Fruit fly (Drosophila melanogaster) whole organism, prepupa: ENCODE results near the gene Calr.

Experiments
- Blimp-1 ChIP-seq: fragments of 200-800 bp; sonication (Bioruptor generic); optimal IDR thresholded peaks from 3 replicates; lab custom pipeline; 2017; ENCODE audit warnings: missing biosample characterization, missing genetic modification characterization, mild to moderate bottlenecking, moderate library complexity, missing genetic modification reagents
- CG10631 ChIP-seq: fragments of 200-800 bp; sonication (Bioruptor generic); optimal IDR thresholded peaks from 2 replicates; lab custom pipeline; 2016; ENCODE audit warnings: missing biosample characterization, missing genetic modification characterization
- CG11762 ChIP-seq: fragments of 200-800 bp; sonication (Bioruptor generic); optimal IDR thresholded peaks from 3 replicates; lab custom pipeline; 2016; ENCODE audit warnings: missing biosample characterization, missing genetic modification characterization; ENCODE audit not compliant: insufficient read depth
- CG11902 ChIP-seq: fragments of 200-800 bp; sonication (Bioruptor generic); optimal IDR thresholded peaks from 3 replicates; lab custom pipeline; 2016; ENCODE audit warnings: missing biosample characterization, missing genetic modification characterization
- CG15336 ChIP-seq: fragments of 200-800 bp; sonication (Bioruptor generic); IDR thresholded peaks from 2 replicates; pipeline ENCODE4 v1.3.6; 2022; ENCODE audit warnings: missing biosample characterization, missing genetic modification characterization
- CG1621 ChIP-seq: fragments of 200-800 bp; sonication (Bioruptor generic); optimal IDR thresholded peaks from 3 replicates; lab custom pipeline; 2018; ENCODE audit warnings: missing biosample characterization, mild to moderate bottlenecking, missing genetic modification characterization
- CG16779 ChIP-seq: fragments of 200-800 bp; sonication (Bioruptor generic); optimal IDR thresholded peaks from 3 replicates; lab custom pipeline; 2017; ENCODE audit warnings: missing biosample characterization, mild to moderate bottlenecking, missing genetic modification characterization
- CG3032 ChIP-seq: fragments of 200-800 bp; optimal IDR thresholded peaks from 2 replicates; lab custom pipeline; 2019; ENCODE audit warnings: missing biosample characterization, mild to moderate bottlenecking, missing genetic modification characterization, moderate library complexity
- CG32006 ChIP-seq: fragments of 200-800 bp; sonication (Bioruptor generic); optimal IDR thresholded peaks from 3 replicates; lab custom pipeline; 2017; ENCODE audit warnings: missing biosample characterization, mild to moderate bottlenecking, missing genetic modification characterization
- CG34406 ChIP-seq: fragments of 200-800 bp; sonication (Bioruptor generic); optimal IDR thresholded peaks from 3 replicates; lab custom pipeline; 2016; ENCODE audit warnings: missing biosample characterization, missing genetic modification characterization
- CG3919 ChIP-seq: fragments of 200-800 bp; sonication (Bioruptor generic); optimal IDR thresholded peaks from 3 replicates; lab custom pipeline; 2016; ENCODE audit warnings: missing biosample characterization, missing genetic modification characterization
- CG4318 ChIP-seq: fragments of 200-800 bp; sonication (Bioruptor generic); optimal IDR thresholded peaks from 3 replicates; lab custom pipeline; 2017; ENCODE audit warnings: missing biosample characterization, mild to moderate bottlenecking, missing genetic modification characterization
- CG6163 ChIP-seq: fragments of 200-800 bp; sonication (Bioruptor generic); IDR thresholded peaks from 3 replicates; pipeline ENCODE4 v1.3.6; 2022; ENCODE audit warnings: missing biosample characterization, missing genetic modification characterization
- CG6276 ChIP-seq: fragments of 200-800 bp; sonication (Bioruptor generic); optimal IDR thresholded peaks from 2 replicates; lab custom pipeline; 2017; ENCODE audit warnings: missing biosample characterization, mild to moderate bottlenecking, missing genetic modification characterization
- CG6792 ChIP-seq: fragments of 200-800 bp; sonication (Bioruptor generic); optimal IDR thresholded peaks from 3 replicates; lab custom pipeline; 2016; ENCODE audit warnings: missing biosample characterization, missing genetic modification characterization
- CG6808 ChIP-seq: fragments of 200-800 bp; sonication (Bioruptor generic); optimal IDR thresholded peaks from 3 replicates; lab custom pipeline; 2017; ENCODE audit warnings: missing biosample characterization, missing genetic modification characterization, mild to moderate bottlenecking, moderate library complexity, missing genetic modification reagents
- CG6854 ChIP-seq: fragments of 200-800 bp; sonication (Bioruptor generic); optimal IDR thresholded peaks from 2 replicates; lab custom pipeline; 2017; ENCODE audit warnings: missing biosample characterization, mild to moderate bottlenecking, missing genetic modification characterization
- CG8119 ChIP-seq: fragments of 200-800 bp; sonication (Bioruptor generic); IDR thresholded peaks from 3 replicates; pipeline ENCODE4 v1.3.6; 2022; ENCODE audit warnings: missing biosample characterization, missing genetic modification characterization
- CG8319 ChIP-seq: fragments of 200-800 bp; sonication (Bioruptor generic); optimal IDR thresholded peaks from 3 replicates; lab custom pipeline; 2016; ENCODE audit warnings: missing biosample characterization, missing genetic modification characterization
- CG8632 ChIP-seq: fragments of 200-800 bp; sonication (Bioruptor generic); optimal IDR thresholded peaks from 3 replicates; lab custom pipeline; 2016; ENCODE audit warnings: missing biosample characterization, missing genetic modification characterization
- Eip75B ChIP-seq: fragments of 200-800 bp; sonication (Bioruptor generic); optimal IDR thresholded peaks from 3 replicates; lab custom pipeline; 2016; ENCODE audit warnings: missing biosample characterization, missing genetic modification characterization
- Eip78C ChIP-seq: fragments of 200-800 bp; sonication (Bioruptor generic); peaks from one replicate; lab custom pipeline; 2016; ENCODE audit warnings: missing biosample characterization, missing genetic modification characterization
- Eip93F ChIP-seq: fragments of 200-800 bp; sonication (Bioruptor generic); optimal IDR thresholded peaks from 2 replicates; lab custom pipeline; 2016; ENCODE audit warnings: missing biosample characterization, mild to moderate bottlenecking, missing genetic modification characterization
- Ets21C ChIP-seq: fragments of 200-800 bp; sonication (Bioruptor generic); optimal IDR thresholded peaks from 3 replicates; lab custom pipeline; 2016; ENCODE audit warnings: missing biosample characterization, missing genetic modification characterization
- Ets96B ChIP-seq: fragments of 200-800 bp; optimal IDR thresholded peaks from 2 replicates; lab custom pipeline; 2019; ENCODE audit warnings: missing biosample characterization, mild to moderate bottlenecking, missing genetic modification characterization, moderate library complexity
- Gug ChIP-seq: fragments of 200-800 bp; sonication (Bioruptor generic); IDR thresholded peaks from 2 replicates; pipeline ENCODE4 v1.3.6; 2022; ENCODE audit warnings: missing biosample characterization, missing genetic modification characterization
- Hr38 ChIP-seq: sonication (Bioruptor generic); optimal IDR thresholded peaks from 2 replicates; lab custom pipeline; 2016; ENCODE audit warnings: missing biosample characterization, missing genetic modification characterization
- Smox ChIP-seq: fragments of 200-800 bp; sonication (Bioruptor generic); optimal IDR thresholded peaks from 3 replicates; lab custom pipeline; 2016; ENCODE audit warnings: missing biosample characterization, missing genetic modification characterization
- Sox102F ChIP-seq: fragments of 200-800 bp; sonication (Bioruptor generic); optimal IDR thresholded peaks from 2 replicates; lab custom pipeline; 2016; ENCODE audit warnings: missing biosample characterization, mild to moderate bottlenecking, missing genetic modification characterization
- Sox14 ChIP-seq: fragments of 200-800 bp; sonication (Bioruptor generic); optimal IDR thresholded peaks from 3 replicates; lab custom pipeline; 2016; ENCODE audit warnings: missing biosample characterization, missing genetic modification characterization
- achi ChIP-seq: fragments of 200-800 bp; sonication (Bioruptor generic); optimal IDR thresholded peaks from 3 replicates; lab custom pipeline; 2016; ENCODE audit warnings: missing biosample characterization, missing genetic modification characterization
- acj6 ChIP-seq: fragments of 200-800 bp; sonication (Bioruptor generic); optimal IDR thresholded peaks from 3 replicates; lab custom pipeline; 2016; ENCODE audit warnings: missing biosample characterization, missing genetic modification characterization
- cyc ChIP-seq: fragments of 200-800 bp; sonication (Bioruptor generic); optimal IDR thresholded peaks from 3 replicates; lab custom pipeline; 2016; ENCODE audit warnings: missing biosample characterization, missing genetic modification characterization
- dac ChIP-seq: fragments of 200-800 bp; sonication (Bioruptor generic); optimal IDR thresholded peaks from 2 replicates; lab custom pipeline; 2017; ENCODE audit warnings: missing biosample characterization, mild to moderate bottlenecking, missing genetic modification characterization
- dsx ChIP-seq: fragments of 200-800 bp; optimal IDR thresholded peaks from 3 replicates; lab custom pipeline; 2019; ENCODE audit warnings: missing biosample characterization, mild to moderate bottlenecking, missing genetic modification characterization, moderate library complexity; ENCODE audit not compliant: poor library complexity, severe bottlenecking
- eg ChIP-seq: fragments of 200-800 bp; sonication (Bioruptor generic); IDR thresholded peaks from 3 replicates; pipeline ENCODE4 v1.3.6; 2022; ENCODE audit warnings: missing biosample characterization, missing genetic modification characterization
- esn ChIP-seq: fragments of 200-800 bp; sonication (Bioruptor generic); optimal IDR thresholded peaks from 2 replicates; lab custom pipeline; 2016; ENCODE audit warnings: missing biosample characterization, mild to moderate bottlenecking, missing genetic modification characterization, moderate library complexity
- fd59A ChIP-seq: fragments of 200-800 bp; sonication (Bioruptor generic); optimal IDR thresholded peaks from 2 replicates; lab custom pipeline; 2017; ENCODE audit warnings: missing biosample characterization, mild to moderate bottlenecking, missing genetic modification characterization, missing genetic modification reagents
- fd85E ChIP-seq: fragments of 200-800 bp; sonication (Bioruptor generic); optimal IDR thresholded peaks from 3 replicates; lab custom pipeline; 2016; ENCODE audit warnings: missing biosample characterization, missing genetic modification characterization
- fkh ChIP-seq: fragments of 200-800 bp; sonication (Bioruptor generic); optimal IDR thresholded peaks from 3 replicates; lab custom pipeline; 2017; ENCODE audit warnings: missing biosample characterization, mild to moderate bottlenecking, missing genetic modification characterization, moderate library complexity
- lz ChIP-seq: fragments of 200-800 bp; sonication (Bioruptor generic); optimal IDR thresholded peaks from 3 replicates; lab custom pipeline; 2016; ENCODE audit warnings: missing biosample characterization, missing genetic modification characterization
- salr ChIP-seq, 2 experiments: fragments of 200-800 bp; sonication (Bioruptor generic); optimal IDR thresholded peaks; 3 replicates each; lab custom pipeline; 2016 to 2018; ENCODE audit warnings: missing biosample characterization in 2 of 2, missing genetic modification characterization in 2 of 2, mild to moderate bottlenecking in 1 of 2
- spab ChIP-seq: fragments of 200-800 bp; sonication (Bioruptor generic); optimal IDR thresholded peaks from 2 replicates; lab custom pipeline; 2017; ENCODE audit warnings: missing biosample characterization, mild to moderate bottlenecking, missing genetic modification characterization, missing genetic modification reagents
- ss ChIP-seq, 2 experiments: fragments of 200-800 bp; sonication (Bioruptor generic); optimal IDR thresholded peaks; 2 replicates in 1 of 2; 3 replicates in 1 of 2; lab custom pipeline; 2017 to 2018; ENCODE audit warnings: mild to moderate bottlenecking in 2 of 2, missing biosample characterization in 2 of 2, missing genetic modification characterization in 2 of 2, moderate library complexity in 1 of 2
- svp ChIP-seq: fragments of 200-800 bp; sonication (Bioruptor generic); peaks from one replicate; lab custom pipeline; 2016; ENCODE audit warnings: missing biosample characterization, missing genetic modification characterization
- topi ChIP-seq: fragments of 200-800 bp; sonication (Bioruptor generic); optimal IDR thresholded peaks from 3 replicates; lab custom pipeline; 2016; ENCODE audit warnings: missing biosample characterization, missing genetic modification characterization

Gene Calr

DNA sequence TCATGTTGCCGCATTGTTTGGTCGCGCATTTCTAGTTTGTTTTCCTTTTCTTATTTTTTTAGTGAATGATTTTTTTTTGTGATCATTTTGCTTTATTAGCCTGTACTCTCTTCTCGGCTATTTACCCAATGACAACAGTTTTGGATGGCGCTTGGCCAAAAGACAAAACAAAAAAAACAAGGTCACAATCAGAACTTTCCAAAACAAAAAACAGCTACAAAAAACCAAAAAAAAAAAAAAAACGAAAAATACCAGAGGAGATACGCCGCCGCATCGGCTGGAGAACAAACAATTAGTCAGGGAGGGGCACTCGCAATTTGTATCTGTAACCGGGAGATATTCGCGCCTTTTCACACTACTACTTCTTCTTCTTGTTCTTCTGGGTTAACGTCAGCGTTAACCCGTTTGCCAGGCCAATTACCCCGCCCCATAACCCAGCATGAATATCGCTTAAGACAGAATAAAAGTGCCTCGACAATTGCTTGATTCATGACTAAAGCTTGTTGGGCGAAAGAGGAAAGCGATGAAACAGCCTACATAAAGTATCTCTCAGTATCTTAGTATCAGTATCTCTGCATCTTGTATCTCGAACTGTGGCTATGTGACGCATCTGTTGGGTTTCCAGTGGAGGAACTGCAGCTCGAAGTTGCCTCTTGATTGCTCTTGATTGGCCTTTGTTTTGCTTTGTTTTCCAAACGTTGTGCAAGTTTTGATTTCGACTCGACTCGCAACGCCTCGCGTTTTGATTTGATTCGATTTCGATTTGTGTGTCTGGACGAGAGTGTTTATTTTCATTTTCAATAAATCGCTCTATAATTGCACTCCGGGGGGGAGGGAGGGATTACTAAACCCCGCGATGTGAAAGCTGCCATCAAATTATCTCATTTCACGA, 23.5 kb downstream of the Calr start:
- TF ChIP-seq fd85E (GFP tag; lab: Kevin White, UChicago): no peak
- peak; percentile 44 for TF ChIP-seq Eip78C (GFP tag; lab: Kevin White, UChicago)
- TF ChIP-seq ss (GFP tag; optimal IDR thresholded peaks at IDR 0.05; lab: Kevin White, UChicago): peak; percentile 3 to 7
- TF ChIP-seq Ets96B: no peak
- no peak for TF ChIP-seq CG6276 (GFP tag; lab: Kevin White, UChicago)
- peak; percentile 53 for TF ChIP-seq svp
- TF ChIP-seq CG8632 (GFP tag; lab: Kevin White, UChicago): no peak
- peak; percentile 53 for TF ChIP-seq fkh (GFP tag; lab: Kevin White, UChicago)
- no peak for TF ChIP-seq topi (GFP tag; lab: Kevin White, UChicago)
- no peak for TF ChIP-seq Hr38
- TF ChIP-seq CG6854 (GFP tag; lab: Kevin White, UChicago): peak; percentile 27

- TF ChIP-seq CG6163 (GFP tag; lab: Robert Waterston, UW) (peak; percentile 65; the same call in 2 of the 3 replicates), fd85E (GFP tag; lab: Kevin White, UChicago) (no peak), fd59A (peak; percentile 63), CG1621 (tag; lab: Kevin White, UChicago) (peak; percentile 62), spab (GFP tag; lab: Kevin White, UChicago) (peak; percentile 65), topi (GFP tag; lab: Kevin White, UChicago) (peak; percentile 54), Gug (GFP tag; lab: Robert Waterston, UW) (no peak; the same call in 1 of the 2 replicates), eg (GFP tag; lab: Robert Waterston, UW) (no peak), lz (GFP tag; lab: Kevin White, UChicago) (peak; percentile 47), CG4318 (GFP tag; lab: Kevin White, UChicago) (no peak), esn (GFP tag; lab: Kevin White, UChicago) (peak; percentile 67), svp (peak; percentile 75), CG6854 (GFP tag; lab: Kevin White, UChicago) (peak; percentile 7), CG6808 (GFP tag; lab: Kevin White, UChicago) (peak; percentile 64), CG6792 (GFP tag; lab: Kevin White, UChicago) (peak; percentile 59), ss (GFP tag; optimal IDR thresholded peaks at IDR 0.05; lab: Kevin White, UChicago) (peak; percentile 28 to 35), CG15336 (GFP tag; lab: Robert Waterston, UW) (peak; percentile 43; the same call in 1 of the 2 replicates), Sox14 (GFP tag; lab: Kevin White, UChicago) (peak; percentile 61), achi (GFP tag; lab: Kevin White, UChicago) (peak; percentile 61), Eip78C (GFP tag; lab: Kevin White, UChicago) (peak; percentile 88), CG6276 (GFP tag; lab: Kevin White, UChicago) (no peak), cyc (GFP tag; lab: Kevin White, UChicago) (peak; percentile 56), CG34406 (peak; percentile 14), Sox102F (GFP tag; lab: Kevin White, UChicago) (peak; percentile 44), Eip75B (GFP tag; lab: Kevin White, UChicago) (peak; percentile 65), Smox (peak; percentile 53), CG11902 (GFP tag; lab: Kevin White, UChicago) (no peak), salr (GFP tag; optimal IDR thresholded peaks at IDR 0.05; lab: Kevin White, UChicago) (peak; percentile 43 to 48), CG8319 (GFP tag; lab: Kevin White, UChicago) (peak; percentile 43), Blimp-1 (GFP tag; lab: Kevin White, UChicago) (no peak), acj6 (GFP tag; lab: Kevin White, UChicago) (peak; percentile 62), CG10631 (peak; percentile 69), dac (no peak), CG32006 (GFP tag; lab: Kevin White, UChicago) (peak; percentile 53), Eip93F (GFP tag; lab: Kevin White, UChicago) (no peak), dsx (GFP tag; lab: Kevin White, UChicago) (peak; percentile 61), CG8119 (GFP tag; lab: Robert Waterston, UW) (peak; percentile 39; the same call in 1 of the 3 replicates), CG11762 (GFP tag; lab: Kevin White, UChicago) (peak; percentile 17), Ets21C (GFP tag; lab: Kevin White, UChicago) (peak; percentile 36), CG8632 (GFP tag; lab: Kevin White, UChicago) (peak; percentile 35), Hr38 (no peak), CG16779 (tag; lab: Kevin White, UChicago) (peak; percentile 25), CG3919 (GFP tag; lab: Kevin White, UChicago) (peak; percentile 75), CG3032 (peak; percentile 63)
Measured at dm6 chr3R:9605084-9605483, 25.6 kb downstream of the Calr start.
